Worm (Caenorhabditis elegans) whole organism, late embryonic: ENCODE results near the gene cyp-13B1.

Experiments used
- C38D4.7 ChIP-seq: fragments of 200-800 bp; sonication (Bioruptor generic); optimal IDR thresholded peaks from 2 replicates; lab custom pipeline; 2018; ENCODE audit warnings: mild to moderate bottlenecking, missing genetic modification characterization, moderate library complexity, missing compliant biosample characterization
- F13H6.1 ChIP-seq: sonication (generic microtip); optimal IDR thresholded peaks from 2 replicates; lab custom pipeline; 2016; ENCODE audit warnings: missing genetic modification characterization, missing compliant biosample characterization
- K09A11.1 ChIP-seq: sonication (generic microtip); optimal IDR thresholded peaks from 2 replicates; lab custom pipeline; 2017; ENCODE audit warnings: antibody characterized with exemption, mild to moderate bottlenecking, missing genetic modification characterization, missing compliant biosample characterization; ENCODE audit not compliant: insufficient read depth
- ama-1 ChIP-seq: fragments of 150-350 bp; optimal IDR thresholded peaks from 2 replicates; lab custom pipeline; 2014
- ceh-18 ChIP-seq: sonication (generic microtip); optimal IDR thresholded peaks from 2 replicates; lab custom pipeline; 2016; ENCODE audit warnings: missing genetic modification characterization, missing compliant biosample characterization
- ceh-19 ChIP-seq: fragments of 200-800 bp; sonication (Bioruptor generic); optimal IDR thresholded peaks from 2 replicates; lab custom pipeline; 2018; ENCODE audit warnings: mild to moderate bottlenecking, missing genetic modification characterization, missing compliant biosample characterization
- ceh-24 ChIP-seq: sonication (generic microtip); optimal IDR thresholded peaks from 2 replicates; lab custom pipeline; 2016; ENCODE audit warnings: mild to moderate bottlenecking, missing genetic modification characterization, missing compliant biosample characterization
- ceh-30 ChIP-seq: fragments of 150-350 bp; optimal IDR thresholded peaks from 2 replicates; lab custom pipeline; 2014; ENCODE audit warnings: missing biosample characterization, missing genetic modification characterization
- ceh-34 ChIP-seq: sonication (generic microtip); optimal IDR thresholded peaks from 2 replicates; lab custom pipeline; 2016; ENCODE audit warnings: mild to moderate bottlenecking, missing genetic modification characterization, missing compliant biosample characterization
- ceh-48 ChIP-seq: sonication (generic microtip); optimal IDR thresholded peaks from 2 replicates; lab custom pipeline; 2016; ENCODE audit warnings: missing genetic modification characterization, inconsistent platforms, missing compliant biosample characterization
- ceh-6 ChIP-seq: fragments of 200-800 bp; sonication (Bioruptor generic); optimal IDR thresholded peaks from 2 replicates; lab custom pipeline; 2018; ENCODE audit warnings: mild to moderate bottlenecking, missing genetic modification characterization, missing compliant biosample characterization
- che-1 ChIP-seq: sonication (generic microtip); optimal IDR thresholded peaks from 2 replicates; lab custom pipeline; 2016; ENCODE audit warnings: mild to moderate bottlenecking, missing genetic modification characterization, missing compliant biosample characterization
- dmd-4 ChIP-seq: sonication (generic microtip); optimal IDR thresholded peaks from 2 replicates; lab custom pipeline; 2016; ENCODE audit warnings: borderline replicate concordance, missing genetic modification characterization, missing compliant biosample characterization
- elt-2 ChIP-seq: sonication (generic microtip); optimal IDR thresholded peaks from 2 replicates; lab custom pipeline; 2016; ENCODE audit warnings: missing genetic modification reagents, missing genetic modification characterization, missing compliant biosample characterization
- elt-4 ChIP-seq: sonication (generic microtip); optimal IDR thresholded peaks from 2 replicates; lab custom pipeline; 2016; ENCODE audit warnings: missing genetic modification characterization, missing compliant biosample characterization
- eyg-1 ChIP-seq: sonication (generic microtip); optimal IDR thresholded peaks from 2 replicates; lab custom pipeline; 2016; ENCODE audit warnings: missing genotype, missing genetic modification characterization, missing compliant biosample characterization
- fax-1 ChIP-seq: sonication (generic microtip); optimal IDR thresholded peaks from 2 replicates; lab custom pipeline; 2016; ENCODE audit warnings: missing genotype, missing genetic modification characterization, missing compliant biosample characterization
- fkh-10 ChIP-seq: fragments of 150-350 bp; optimal IDR thresholded peaks from 2 replicates; lab custom pipeline; 2014; ENCODE audit warnings: missing biosample characterization, missing genetic modification reagents, missing genetic modification characterization
- fkh-6 ChIP-seq: sonication (generic microtip); optimal IDR thresholded peaks from 2 replicates; lab custom pipeline; 2016; ENCODE audit warnings: missing genetic modification characterization, missing compliant biosample characterization
- hlh-13 ChIP-seq: fragments of 200-800 bp; sonication (Bioruptor generic); optimal IDR thresholded peaks from 2 replicates; lab custom pipeline; 2018; ENCODE audit warnings: mild to moderate bottlenecking, missing genetic modification characterization, missing compliant biosample characterization
- hlh-15 ChIP-seq: sonication (generic microtip); optimal IDR thresholded peaks from 2 replicates; lab custom pipeline; 2016; ENCODE audit warnings: missing genetic modification characterization, missing compliant biosample characterization
- hlh-30 ChIP-seq: sonication (generic microtip); optimal IDR thresholded peaks from 2 replicates; lab custom pipeline; 2017; ENCODE audit warnings: antibody characterized with exemption, missing genetic modification characterization, missing compliant biosample characterization; ENCODE audit not compliant: insufficient read depth
- hlh-6 ChIP-seq: sonication (generic microtip); optimal IDR thresholded peaks from 2 replicates; lab custom pipeline; 2016; ENCODE audit warnings: missing genotype, missing genetic modification characterization, missing compliant biosample characterization
- hlh-8 ChIP-seq: sonication (generic microtip); optimal IDR thresholded peaks from 2 replicates; lab custom pipeline; 2016; ENCODE audit warnings: missing genotype, missing genetic modification characterization, missing compliant biosample characterization
- lin-11 ChIP-seq: fragments of 200-800 bp; sonication (Bioruptor generic); optimal IDR thresholded peaks from 2 replicates; lab custom pipeline; 2018; ENCODE audit warnings: mild to moderate bottlenecking, missing genetic modification characterization, missing compliant biosample characterization
- madf-2 ChIP-seq: sonication (generic microtip); optimal IDR thresholded peaks from 2 replicates; lab custom pipeline; 2017; ENCODE audit warnings: missing genetic modification characterization, missing compliant biosample characterization
- nhr-11 ChIP-seq: fragments of 150-350 bp; optimal IDR thresholded peaks from 2 replicates; lab custom pipeline; 2014; ENCODE audit warnings: missing biosample characterization, missing genetic modification characterization
- npax-4 ChIP-seq: sonication (generic microtip); optimal IDR thresholded peaks from 2 replicates; lab custom pipeline; 2016; ENCODE audit warnings: missing genetic modification characterization, missing compliant biosample characterization
- pag-3 ChIP-seq: sonication (generic microtip); optimal IDR thresholded peaks from 2 replicates; lab custom pipeline; 2016; ENCODE audit warnings: missing compliant biosample characterization, missing genetic modification characterization, borderline replicate concordance
- pat-9 ChIP-seq: fragments of 200-800 bp; sonication (Bioruptor generic); optimal IDR thresholded peaks from 2 replicates; lab custom pipeline; 2018; ENCODE audit warnings: mild to moderate bottlenecking, missing genetic modification characterization, moderate library complexity, missing compliant biosample characterization
- pha-2 ChIP-seq: sonication (generic microtip); optimal IDR thresholded peaks from 2 replicates; lab custom pipeline; 2017; ENCODE audit warnings: mild to moderate bottlenecking, missing genetic modification characterization, missing compliant biosample characterization
- pqm-1 ChIP-seq: sonication (generic microtip); optimal IDR thresholded peaks from 2 replicates; lab custom pipeline; 2016; ENCODE audit warnings: missing genetic modification characterization, missing compliant biosample characterization
- pros-1 ChIP-seq: fragments of 150-350 bp; optimal IDR thresholded peaks from 2 replicates; lab custom pipeline; 2014; ENCODE audit warnings: missing biosample characterization, missing genetic modification reagents, missing genetic modification characterization
- ref-2 ChIP-seq: sonication (generic microtip); optimal IDR thresholded peaks from 2 replicates; lab custom pipeline; 2016; ENCODE audit warnings: missing genetic modification characterization, missing compliant biosample characterization
- rnt-1 ChIP-seq: sonication (generic microtip); optimal IDR thresholded peaks from 2 replicates; lab custom pipeline; 2016; ENCODE audit warnings: missing genetic modification characterization, missing compliant biosample characterization
- sdc-2 ChIP-seq: sonication (generic microtip); optimal IDR thresholded peaks from 2 replicates; lab custom pipeline; 2016; ENCODE audit warnings: missing genotype, missing genetic modification characterization, missing compliant biosample characterization
- sox-2 ChIP-seq: fragments of 200-800 bp; sonication (Bioruptor generic); IDR thresholded peaks from 2 replicates; pipeline ENCODE4 v1.3.6; 2022; ENCODE audit warnings: missing genetic modification reagents, missing genetic modification characterization, missing compliant biosample characterization
- sox-4 ChIP-seq: sonication (generic microtip); optimal IDR thresholded peaks from 2 replicates; lab custom pipeline; 2017; ENCODE audit warnings: mild to moderate bottlenecking, missing genetic modification characterization, inconsistent platforms, missing compliant biosample characterization
- syd-9 ChIP-seq: sonication (generic microtip); optimal IDR thresholded peaks from 2 replicates; lab custom pipeline; 2016; ENCODE audit warnings: mild to moderate bottlenecking, missing genetic modification characterization, moderate library complexity, missing compliant biosample characterization
- tbx-7 ChIP-seq: sonication (generic microtip); optimal IDR thresholded peaks from 2 replicates; lab custom pipeline; 2016; ENCODE audit warnings: missing genotype, missing genetic modification characterization, missing compliant biosample characterization
- ttx-3 ChIP-seq: sonication (generic microtip); optimal IDR thresholded peaks from 2 replicates; lab custom pipeline; 2016; ENCODE audit warnings: missing genetic modification reagents, missing genetic modification characterization, missing compliant biosample characterization
- unc-42 ChIP-seq: sonication (generic microtip); optimal IDR thresholded peaks from 2 replicates; lab custom pipeline; 2016; ENCODE audit warnings: missing genotype, missing genetic modification characterization, missing compliant biosample characterization
- unc-55 ChIP-seq: sonication (generic microtip); optimal IDR thresholded peaks from 2 replicates; lab custom pipeline; 2017; ENCODE audit warnings: missing biosample characterization, missing genetic modification reagents, missing genetic modification characterization
- zip-5 ChIP-seq: sonication (generic microtip); optimal IDR thresholded peaks from 2 replicates; lab custom pipeline; 2016; ENCODE audit warnings: missing genetic modification characterization, missing compliant biosample characterization
- ztf-16 ChIP-seq: sonication (generic microtip); optimal IDR thresholded peaks from 2 replicates; lab custom pipeline; 2017; ENCODE audit warnings: missing genetic modification characterization, missing compliant biosample characterization

cyp-13B1 gene

DNA sequence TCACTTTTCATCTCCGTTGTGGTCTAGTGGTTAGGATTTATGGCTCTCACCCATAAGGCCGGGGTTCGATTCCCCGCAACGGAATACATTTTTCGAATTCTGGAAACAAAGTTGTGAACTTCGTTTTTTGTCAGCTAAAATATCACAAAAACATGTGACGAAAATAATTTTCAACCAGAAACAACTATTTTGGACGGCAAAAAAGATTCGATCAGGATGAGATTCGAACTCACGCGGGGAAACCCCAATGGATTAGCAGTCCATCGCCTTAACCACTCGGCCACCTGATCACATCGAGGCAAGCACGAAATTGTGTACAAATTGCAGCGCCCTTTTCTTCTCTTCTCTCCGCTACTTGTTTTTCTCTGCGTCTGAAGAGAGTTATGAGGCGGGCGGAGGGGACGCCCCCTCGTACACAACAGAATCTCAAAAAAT lies 39.2 kb upstream of the cyp-13B1 start (continued):
- TF ChIP-seq ttx-3, result peak; percentile 63
- TF ChIP-seq hlh-6 (tag; lab: Kevin White, UChicago), result peak; percentile 57
- TF ChIP-seq hlh-15, result peak; percentile 7
- TF ChIP-seq ceh-6 (GFP tag; lab: Kevin White, UChicago), result peak; percentile 73
- TF ChIP-seq syd-9, result peak; percentile 56
- TF ChIP-seq lin-11, result peak; percentile 35
- TF ChIP-seq fax-1, result peak; percentile 45
- peak; percentile 53 for TF ChIP-seq rnt-1
- peak; percentile 58 for TF ChIP-seq hlh-30 (tag; lab: Kevin White, UChicago)
- peak; percentile 41 for TF ChIP-seq ceh-48 (tag; lab: Kevin White, UChicago)
- peak; percentile 74 for TF ChIP-seq madf-2
- peak; percentile 67 for TF ChIP-seq fkh-6 (tag; lab: Kevin White, UChicago)
- peak; percentile 57 for TF ChIP-seq F13H6.1 (tag; lab: Kevin White, UChicago)
- TF ChIP-seq ztf-16 (tag; lab: Kevin White, UChicago), result peak; percentile 70
- TF ChIP-seq hlh-13, result peak; percentile 47
- TF ChIP-seq pha-2, result peak; percentile 75
- TF ChIP-seq pqm-1 (tag; lab: Kevin White, UChicago), result peak; percentile 56
- TF ChIP-seq, all 69 proteins: peak for 52; not testable (repeated sequence) for 17

DNA sequence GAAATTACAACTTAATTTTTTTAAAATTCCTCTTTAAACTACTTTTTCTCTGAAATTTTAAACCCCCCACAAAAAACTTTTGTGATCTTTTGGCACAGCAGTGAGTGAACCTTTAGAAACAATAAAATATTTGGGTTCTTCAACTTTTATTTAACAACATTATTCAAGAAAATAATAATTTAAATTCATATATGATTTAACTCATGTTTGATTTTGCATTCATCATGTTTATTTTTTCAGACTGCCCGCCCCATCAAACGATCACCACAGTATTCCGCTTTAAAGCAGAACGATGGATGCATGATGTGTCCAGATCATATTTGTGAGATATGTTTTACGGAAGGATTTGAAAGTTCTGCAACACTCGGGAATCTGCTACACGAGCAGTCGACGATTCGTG lies 37.0 kb upstream of the cyp-13B1 start, which contains the start of gene set-8:
Gene set-8, plus strand, starts transcription at position 301 of the 400 bp plus-strand sequence.
- no peak for TF ChIP-seq C38D4.7 (GFP tag; lab: Kevin White, UChicago)
- TF ChIP-seq unc-42 (tag; lab: Kevin White, UChicago), result no peak
- TF ChIP-seq hlh-30 (tag; lab: Kevin White, UChicago), result no peak
- TF ChIP-seq elt-2 (tag; lab: Kevin White, UChicago), result no peak
- no peak for TF ChIP-seq ceh-30 (tag; lab: Kevin White, UChicago)
- no peak for TF ChIP-seq hlh-8
- no peak for TF ChIP-seq npax-4 (tag; lab: Kevin White, UChicago)
- no peak for TF ChIP-seq pat-9 (tag; lab: Kevin White, UChicago)

- TF ChIP-seq hlh-8, result no peak
- no peak for TF ChIP-seq F13H6.1 (tag; lab: Kevin White, UChicago)
- TF ChIP-seq zip-5 (tag; lab: Kevin White, UChicago), result no peak
- TF ChIP-seq eyg-1 (tag; lab: Kevin White, UChicago), result no peak
- no peak for TF ChIP-seq ttx-3
- TF ChIP-seq ama-1 (lab: Kevin White, UChicago), result no peak
- TF ChIP-seq ceh-18 (tag; lab: Kevin White, UChicago), result no peak
- no peak for TF ChIP-seq fkh-10 (GFP tag; lab: Kevin White, UChicago)
Observed at ce11 chrX:13444267-13444666, 34.8 kb upstream of the cyp-13B1 start.

ce11 chrX:13443283-13443682 lies 33.8 kb upstream of the cyp-13B1 start:
- no peak for TF ChIP-seq hlh-8
- TF ChIP-seq syd-9, result no peak
- TF ChIP-seq pat-9 (tag; lab: Kevin White, UChicago), result no peak
- TF ChIP-seq elt-4 (tag; lab: Kevin White, UChicago), result no peak
- no peak for TF ChIP-seq ceh-34 (tag; lab: Kevin White, UChicago)
- TF ChIP-seq ceh-48 (tag; lab: Kevin White, UChicago), result no peak
- no peak for TF ChIP-seq ama-1 (lab: Kevin White, UChicago)
- no peak for TF ChIP-seq pag-3 (tag; lab: Kevin White, UChicago)
- no peak for TF ChIP-seq ceh-19 (GFP tag; lab: Kevin White, UChicago)
- no peak for TF ChIP-seq rnt-1
- no peak for TF ChIP-seq ceh-24
- no peak for TF ChIP-seq sdc-2
- TF ChIP-seq nhr-11 (tag; lab: Kevin White, UChicago), result no peak

ce11 chrX:13442446-13442845 lies 33.0 kb upstream of the cyp-13B1 start:
- TF ChIP-seq ref-2 (tag; lab: Kevin White, UChicago) (peak; percentile 40), npax-4 (tag; lab: Kevin White, UChicago) (no peak), K09A11.1 (tag; lab: Kevin White, UChicago) (no peak), che-1 (tag; lab: Kevin White, UChicago) (peak; percentile 28), dmd-4 (tag; lab: Kevin White, UChicago) (peak; percentile 10), lin-11 (no peak), zip-5 (tag; lab: Kevin White, UChicago) (no peak), syd-9 (peak; percentile 16), ceh-34 (tag; lab: Kevin White, UChicago) (peak; percentile 17), pros-1 (tag; lab: Kevin White, UChicago) (no peak), hlh-13 (no peak), unc-55 (GFP tag; lab: Kevin White, UChicago) (no peak), sox-4 (tag; lab: Kevin White, UChicago) (no peak), sox-2 (GFP tag; lab: Robert Waterston, UW) (no peak), rnt-1 (peak; percentile 37), hlh-8 (no peak), fkh-10 (GFP tag; lab: Kevin White, UChicago) (no peak), tbx-7 (tag; lab: Kevin White, UChicago) (no peak)
